Worm (Caenorhabditis elegans) whole organism, L4/young adult: Measurements from ENCODE around the gene ZK662.5.

Source experiments
- W03F9.2 ChIP-seq: fragments of 150-350 bp; optimal IDR thresholded peaks from 2 replicates; lab custom pipeline; 2014; ENCODE audit warnings: missing biosample characterization, missing genetic modification characterization
- dao-5 ChIP-seq: sonication (generic microtip); optimal IDR thresholded peaks from 2 replicates; lab custom pipeline; 2016; ENCODE audit warnings: missing genotype, missing genetic modification characterization, moderate library complexity, missing compliant biosample characterization
- him-1 ChIP-seq: sonication (generic microtip); optimal IDR thresholded peaks from 2 replicates; lab custom pipeline; 2016; ENCODE audit warnings: missing genotype, missing genetic modification reagents, missing genetic modification characterization, missing compliant biosample characterization

Gene ZK662.5

DNA sequence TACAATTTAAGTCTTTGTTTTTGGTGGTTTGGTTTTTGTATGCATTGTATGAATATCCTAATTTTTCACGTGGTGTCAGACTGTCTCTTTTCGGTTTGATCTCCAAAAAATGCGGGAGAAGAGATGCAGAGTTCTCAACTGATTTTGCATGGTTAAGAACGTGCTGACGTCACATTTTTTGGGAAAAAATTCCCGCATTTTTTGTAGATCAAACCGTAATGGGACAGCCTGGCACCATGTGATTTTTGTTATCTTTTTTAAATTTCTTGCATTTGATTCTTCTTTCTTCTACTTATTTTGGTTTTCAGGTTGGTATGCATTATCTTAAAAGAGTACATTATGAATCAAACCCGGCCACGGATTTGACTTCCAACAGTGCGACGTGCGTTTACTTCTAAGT lies at the start of gene ZK662.5:
ZK662.5 (plus strand) TSS at position 301 of the 400 bp plus-strand sequence.
- TF ChIP-seq him-1 (no peak), dao-5 (tag; lab: Kevin White, UChicago) (no peak), W03F9.2 (tag; lab: Kevin White, UChicago) (no peak)

- TF ChIP-seq W03F9.2 (tag; lab: Kevin White, UChicago) (no peak), dao-5 (tag; lab: Kevin White, UChicago) (no peak), him-1 (no peak)
Measured at ce11 chrX:15675622-15676021, 45.8 kb upstream of the ZK662.5 start, which contains the start of gene F59D12.2. F59D12.2 (minus strand) TSS chrX:15675722.

- TF ChIP-seq him-1 (no peak), dao-5 (tag; lab: Kevin White, UChicago) (no peak), W03F9.2 (tag; lab: Kevin White, UChicago) (no peak)
Measured at ce11 chrX:15681393-15681792, 40.1 kb upstream of the ZK662.5 start, which contains the start of gene gpn-1. gpn-1 (plus strand) TSS chrX:15681693.

ce11 chrX:15689244-15689643 lies 32.2 kb upstream of the ZK662.5 start, which contains the start of gene C03H12.1:
C03H12.1 (plus strand) TSS chrX:15689449.
- TF ChIP-seq dao-5 (tag; lab: Kevin White, UChicago) (no peak), W03F9.2 (tag; lab: Kevin White, UChicago) (no peak), him-1 (no peak)

DNA sequence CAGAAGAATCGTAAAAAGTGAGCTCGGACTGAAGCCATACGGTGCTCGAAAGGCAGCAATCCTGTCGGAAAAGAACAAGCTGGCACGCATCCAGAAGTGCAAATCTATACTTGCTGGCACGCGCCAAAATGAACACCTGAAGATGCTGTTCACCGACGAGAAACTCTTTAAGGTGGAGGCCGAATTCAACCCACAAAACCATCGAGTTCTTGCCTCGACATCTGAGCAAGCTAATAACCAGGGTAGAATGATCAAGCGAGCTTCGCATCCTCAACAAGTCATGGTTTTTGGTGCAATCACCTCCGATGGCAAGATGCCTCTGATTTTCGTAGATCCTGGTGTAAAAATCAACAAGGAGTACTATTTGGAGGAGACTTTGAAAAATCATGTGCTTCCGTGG lies 28.0 kb upstream of the ZK662.5 start:
- TF ChIP-seq W03F9.2 (tag; lab: Kevin White, UChicago), result no peak
- TF ChIP-seq dao-5 (tag; lab: Kevin White, UChicago), result no peak
- TF ChIP-seq him-1, result no peak

DNA sequence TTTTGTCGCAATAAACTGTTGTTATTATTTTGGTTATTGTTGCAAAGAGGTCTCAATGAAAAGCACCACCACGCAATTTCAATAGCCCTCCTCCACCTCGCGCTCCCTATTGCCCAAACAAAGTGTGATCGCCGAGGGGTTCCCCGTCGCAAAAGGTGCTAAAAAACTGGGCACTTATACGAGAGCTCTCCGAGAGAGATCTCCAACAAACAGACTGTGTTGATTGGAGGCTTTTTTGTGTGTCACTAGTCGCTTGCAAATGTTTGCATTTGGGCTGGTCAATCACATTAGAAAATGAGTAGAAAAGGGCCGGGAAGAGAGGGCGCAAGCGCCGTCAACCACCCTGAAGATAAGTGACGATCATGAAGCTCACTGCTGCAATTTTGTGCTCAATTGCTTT lies 25.0 kb upstream of the ZK662.5 start, which contains the start of gene ZK662.2:
ZK662.2 (plus strand) TSS at position 301 of the 400 bp plus-strand sequence.
- TF ChIP-seq dao-5 (tag; lab: Kevin White, UChicago) (no peak), W03F9.2 (tag; lab: Kevin White, UChicago) (no peak), him-1 (no peak)

DNA sequence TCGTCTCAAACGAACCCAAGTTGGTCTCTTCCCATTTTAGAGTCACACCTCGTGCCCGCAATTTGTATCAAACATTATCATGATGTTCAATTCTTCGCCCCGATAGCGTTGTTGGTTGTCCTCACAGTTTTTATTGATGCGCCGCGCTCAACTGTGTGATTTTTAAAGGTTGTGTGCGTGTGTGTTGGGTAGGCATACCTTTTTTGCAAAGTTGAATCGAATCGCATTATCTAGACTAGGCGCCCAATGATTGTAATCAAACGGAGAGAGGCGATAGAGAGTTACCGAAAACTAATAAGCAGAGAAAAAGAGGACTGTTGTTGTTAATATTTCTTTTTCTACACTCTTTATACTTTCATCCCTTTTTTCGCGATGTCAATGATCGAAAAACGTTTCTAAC lies 21.2 kb upstream of the ZK662.5 start:
- TF ChIP-seq him-1, result no peak
- TF ChIP-seq dao-5 (tag; lab: Kevin White, UChicago), result no peak
- no peak for TF ChIP-seq W03F9.2 (tag; lab: Kevin White, UChicago)

- TF ChIP-seq W03F9.2 (tag; lab: Kevin White, UChicago) (no peak), him-1 (no peak), dao-5 (tag; lab: Kevin White, UChicago) (no peak)
Measured at ce11 chrX:15704579-15705110, 16.8 kb upstream of the ZK662.5 start.

DNA sequence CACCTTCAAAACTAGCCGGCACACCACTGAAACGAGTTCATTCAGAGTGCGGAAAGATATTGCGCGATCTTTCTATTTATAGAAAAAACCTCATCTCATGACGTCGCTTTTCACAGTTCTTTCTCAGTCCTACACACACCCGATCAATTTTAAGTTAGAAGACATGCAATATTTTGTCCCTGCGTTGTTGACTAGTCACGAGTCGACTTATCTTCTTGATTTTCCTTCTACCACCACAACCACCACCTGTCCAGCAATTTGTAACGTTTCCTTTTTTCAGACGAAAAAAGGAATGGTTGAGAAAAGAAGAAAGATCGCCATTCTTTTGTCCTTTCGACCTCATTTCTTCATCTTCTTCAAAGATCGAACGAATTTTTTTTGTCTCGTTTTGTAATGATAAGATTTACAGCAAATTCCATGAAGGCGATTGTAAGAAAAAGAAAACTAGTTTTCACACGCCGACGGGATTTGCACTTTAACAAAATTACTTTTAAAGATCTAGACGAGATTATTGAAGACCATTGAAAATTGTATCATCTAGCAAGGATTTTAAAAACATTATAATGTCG lies 15.3 kb upstream of the ZK662.5 start:
- TF ChIP-seq W03F9.2 (tag; lab: Kevin White, UChicago) (no peak), him-1 (no peak), dao-5 (tag; lab: Kevin White, UChicago) (no peak)

- TF ChIP-seq him-1 (peak; percentile 39), W03F9.2 (tag; lab: Kevin White, UChicago) (no peak)
Measured at ce11 chrX:15707366-15707892, 14.0 kb upstream of the ZK662.5 start.

DNA sequence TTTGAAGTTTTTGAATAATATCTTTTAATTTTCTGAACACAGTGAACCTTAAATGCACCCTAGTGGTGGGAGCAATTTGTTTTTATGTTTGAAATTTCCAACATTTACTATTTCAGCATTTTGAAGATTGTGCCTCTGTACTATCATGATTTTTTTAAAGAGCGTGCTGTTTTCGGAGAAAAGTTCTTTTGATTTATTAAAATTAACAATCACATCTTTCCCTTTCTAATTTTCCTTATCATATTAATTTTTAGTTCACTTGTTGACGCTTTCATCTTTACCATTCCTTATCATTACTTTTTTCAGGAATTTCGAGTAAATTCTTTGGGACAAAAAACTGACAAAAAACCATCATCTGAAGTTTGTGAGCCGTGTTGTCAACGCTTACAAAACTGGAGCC lies 13.5 kb upstream of the ZK662.5 start, which contains the start of gene nhr-48:
nhr-48 (plus strand) TSS at position 301 of the 400 bp plus-strand sequence.
- TF ChIP-seq him-1 (no peak), dao-5 (tag; lab: Kevin White, UChicago) (no peak), W03F9.2 (tag; lab: Kevin White, UChicago) (no peak)

- no peak for TF ChIP-seq dao-5 (tag; lab: Kevin White, UChicago)
- TF ChIP-seq W03F9.2 (tag; lab: Kevin White, UChicago), result no peak
Measured at ce11 chrX:15709594-15709993, 11.9 kb upstream of the ZK662.5 start.

ce11 chrX:15713189-15713588 lies 8.3 kb upstream of the ZK662.5 start:
- no peak for TF ChIP-seq him-1
- TF ChIP-seq dao-5 (tag; lab: Kevin White, UChicago), result no peak
- no peak for TF ChIP-seq W03F9.2 (tag; lab: Kevin White, UChicago)

- no peak for TF ChIP-seq dao-5 (tag; lab: Kevin White, UChicago)
- TF ChIP-seq W03F9.2 (tag; lab: Kevin White, UChicago), result no peak
- no peak for TF ChIP-seq him-1
Measured at ce11 chrX:15716971-15717370, 4.5 kb upstream of the ZK662.5 start.
